Worm (Caenorhabditis elegans) whole organism, L4/young adult: ENCODE measurements around the gene F20D6.11.

Experiments used
- W03F9.2 ChIP-seq: fragments of 150-350 bp; optimal IDR thresholded peaks from 2 replicates; lab custom pipeline; 2014; ENCODE audit warnings: missing biosample characterization, missing genetic modification characterization
- dao-5 ChIP-seq: sonication (generic microtip); optimal IDR thresholded peaks from 2 replicates; lab custom pipeline; 2016; ENCODE audit warnings: missing genotype, missing genetic modification characterization, moderate library complexity, missing compliant biosample characterization
- him-1 ChIP-seq: sonication (generic microtip); optimal IDR thresholded peaks from 2 replicates; lab custom pipeline; 2016; ENCODE audit warnings: missing genotype, missing genetic modification reagents, missing genetic modification characterization, missing compliant biosample characterization

DNA sequence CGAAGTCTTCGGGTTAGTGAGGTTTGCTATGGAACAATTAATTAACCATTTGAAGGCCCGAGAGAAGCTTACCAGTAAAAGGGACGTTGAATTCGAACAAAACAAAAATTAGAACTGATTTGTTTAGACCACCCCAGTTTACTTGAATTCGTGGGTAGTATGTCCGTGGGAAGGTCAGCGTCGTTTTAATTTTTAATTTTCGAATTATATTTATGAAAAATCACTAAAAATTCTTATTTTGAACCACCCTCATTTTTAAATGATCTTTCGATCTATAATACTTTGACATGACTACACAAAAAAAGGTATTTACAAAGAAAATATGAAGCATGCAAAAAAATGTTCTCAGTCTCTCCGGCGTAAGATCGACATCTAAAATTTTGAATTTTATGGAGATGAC, 46.6 kb upstream of the F20D6.11 start, which contains the start of gene C16D9.5:
- TF ChIP-seq him-1 (tag; lab: Kevin White, UChicago) (no peak), W03F9.2 (tag; lab: Kevin White, UChicago) (no peak), dao-5 (tag; lab: Kevin White, UChicago) (no peak)
